Fruit fly (Drosophila melanogaster) whole organism, embryonic: ENCODE data around the gene ETHR.

ENCODE experiments used
- Awh ChIP-seq: fragments of 200-800 bp; sonication (Bioruptor generic); IDR thresholded peaks from 2 replicates; pipeline ENCODE4, ENCODE4 v1.3.6; 2022; ENCODE audit warnings: missing biosample characterization, missing genetic modification characterization
- CG10209 ChIP-seq: fragments of 200-800 bp; sonication (Bioruptor generic); optimal IDR thresholded peaks from 3 replicates; lab custom pipeline; 2017; ENCODE audit warnings: missing biosample characterization, mild to moderate bottlenecking, missing genetic modification characterization, missing genetic modification reagents
- CG10654 ChIP-seq: fragments of 200-800 bp; sonication (Bioruptor generic); optimal IDR thresholded peaks from 2 replicates; lab custom pipeline; 2016; ENCODE audit warnings: missing biosample characterization, missing genetic modification characterization
- CG10959 ChIP-seq: fragments of 200-800 bp; sonication (Bioruptor generic); IDR thresholded peaks from 2 replicates; pipeline ENCODE4 v1.3.6; 2022; ENCODE audit warnings: missing biosample characterization, missing genetic modification characterization
- CG11504 ChIP-seq: fragments of 200-800 bp; sonication (Bioruptor generic); optimal IDR thresholded peaks from 3 replicates; lab custom pipeline; 2019; ENCODE audit warnings: missing biosample characterization, mild to moderate bottlenecking, missing genetic modification characterization, moderate library complexity
- CG11560 ChIP-seq: fragments of 200-800 bp; sonication (Bioruptor generic); IDR thresholded peaks from 3 replicates; pipeline ENCODE4 v1.3.6; 2022; ENCODE audit warnings: missing biosample characterization, missing genetic modification characterization
- CG14965 ChIP-seq: fragments of 200-800 bp; sonication (Bioruptor generic); optimal IDR thresholded peaks from 2 replicates; lab custom pipeline; 2016; ENCODE audit warnings: missing biosample characterization, missing genetic modification characterization, borderline replicate concordance
- CG15269 ChIP-seq: fragments of 200-800 bp; sonication (Bioruptor generic); optimal IDR thresholded peaks from 2 replicates; lab custom pipeline; 2018; ENCODE audit warnings: missing biosample characterization, mild to moderate bottlenecking, missing genetic modification characterization, moderate library complexity
- CG1602 ChIP-seq: fragments of 200-800 bp; sonication (Bioruptor generic); optimal IDR thresholded peaks from 3 replicates; lab custom pipeline; 2016; ENCODE audit warnings: missing biosample characterization, missing genetic modification characterization
- CG1603 ChIP-seq: fragments of 200-800 bp; sonication (Bioruptor generic); optimal IDR thresholded peaks from 2 replicates; lab custom pipeline; 2019; ENCODE audit warnings: missing biosample characterization, mild to moderate bottlenecking, missing genetic modification characterization, moderate library complexity
- CG17385 ChIP-seq: fragments of 200-800 bp; sonication (Bioruptor generic); optimal IDR thresholded peaks from 3 replicates; lab custom pipeline; 2018; ENCODE audit warnings: missing biosample characterization, mild to moderate bottlenecking, missing genetic modification characterization
- CG18011 ChIP-seq: fragments of 200-800 bp; sonication (Bioruptor generic); optimal IDR thresholded peaks from 2 replicates; lab custom pipeline; 2017; ENCODE audit warnings: missing biosample characterization, missing genetic modification characterization, mild to moderate bottlenecking, moderate library complexity, missing genotype
- CG2116 ChIP-seq: fragments of 200-800 bp; sonication (Bioruptor generic); optimal IDR thresholded peaks from 3 replicates; lab custom pipeline; 2018; ENCODE audit warnings: missing biosample characterization, mild to moderate bottlenecking, missing genetic modification characterization
- CG2202 ChIP-seq: fragments of 200-800 bp; sonication (Bioruptor generic); optimal IDR thresholded peaks from 2 replicates; lab custom pipeline; 2018; ENCODE audit warnings: missing biosample characterization, mild to moderate bottlenecking, missing genetic modification characterization
- CG31224 ChIP-seq: fragments of 200-800 bp; sonication (Bioruptor generic); IDR thresholded peaks from 2 replicates; pipeline ENCODE4 v1.3.6; 2022; ENCODE audit warnings: missing biosample characterization, missing genetic modification characterization
- CG32767 ChIP-seq: fragments of 200-800 bp; sonication (Bioruptor generic); IDR thresholded peaks from 2 replicates; pipeline ENCODE4 v1.3.6; 2022; ENCODE audit warnings: missing biosample characterization, missing genetic modification characterization
- CG7357 ChIP-seq: fragments of 200-800 bp; sonication (Bioruptor generic); IDR thresholded peaks from 3 replicates; pipeline ENCODE4 v1.3.6; 2022; ENCODE audit warnings: missing biosample characterization, missing genetic modification characterization
- CG7786 ChIP-seq: fragments of 200-800 bp; sonication (Bioruptor generic); optimal IDR thresholded peaks from 2 replicates; lab custom pipeline; 2016; ENCODE audit warnings: missing biosample characterization, missing genetic modification characterization
- CG7928 ChIP-seq: fragments of 200-800 bp; sonication (Bioruptor generic); optimal IDR thresholded peaks from 2 replicates; lab custom pipeline; 2017; ENCODE audit warnings: missing biosample characterization, mild to moderate bottlenecking, missing genetic modification characterization
- CG7963 ChIP-seq: fragments of 200-800 bp; sonication (Bioruptor generic); IDR thresholded peaks from 3 replicates; pipeline ENCODE4 v1.3.6; 2022; ENCODE audit warnings: missing biosample characterization, missing genetic modification characterization; ENCODE audit not compliant: partially characterized antibody
- CrebB ChIP-seq: fragments of 200-800 bp; sonication (Bioruptor generic); optimal IDR thresholded peaks from 3 replicates; lab custom pipeline; 2018; ENCODE audit warnings: missing biosample characterization, mild to moderate bottlenecking, missing genetic modification characterization
- Dad ChIP-seq: fragments of 200-800 bp; sonication (Bioruptor generic); optimal IDR thresholded peaks from 3 replicates; lab custom pipeline; 2016; ENCODE audit warnings: missing biosample characterization, missing genetic modification characterization
- Doc3 ChIP-seq: fragments of 200-800 bp; sonication (Bioruptor generic); IDR thresholded peaks from 3 replicates; pipeline ENCODE4 v1.3.6; 2022; ENCODE audit warnings: missing biosample characterization, missing genetic modification characterization; ENCODE audit not compliant: partially characterized antibody
- E2f2 ChIP-seq: fragments of 200-800 bp; sonication (Bioruptor generic); IDR thresholded peaks from 2 replicates; pipeline ENCODE4 v1.3.6; 2022; ENCODE audit warnings: missing biosample characterization, missing genetic modification characterization
- Fer1 ChIP-seq: fragments of 200-800 bp; sonication (Bioruptor generic); optimal IDR thresholded peaks from 2 replicates; lab custom pipeline; 2017; ENCODE audit warnings: missing biosample characterization, mild to moderate bottlenecking, missing genetic modification characterization
- HHEX ChIP-seq: fragments of 200-800 bp; sonication (Bioruptor generic); optimal IDR thresholded peaks from 3 replicates; lab custom pipeline; 2017; ENCODE audit warnings: missing biosample characterization, mild to moderate bottlenecking, missing genetic modification characterization, missing genetic modification reagents
- HLH54F ChIP-seq: fragments of 200-800 bp; sonication (Bioruptor generic); optimal IDR thresholded peaks from 3 replicates; lab custom pipeline; 2016; ENCODE audit warnings: missing biosample characterization, missing genetic modification characterization
- Hr51 ChIP-seq, 2 experiments: fragments of 200-800 bp; sonication (Bioruptor generic); optimal IDR thresholded peaks; 2 replicates in 1 of 2; 3 replicates in 1 of 2; lab custom pipeline; 2016 to 2018; ENCODE audit warnings: missing biosample characterization in 2 of 2, missing genetic modification characterization in 2 of 2, mild to moderate bottlenecking in 1 of 2, moderate library complexity in 1 of 2
- MESR4 ChIP-seq: fragments of 200-800 bp; sonication (Bioruptor generic); optimal IDR thresholded peaks from 2 replicates; lab custom pipeline; 2018; ENCODE audit warnings: missing biosample characterization, mild to moderate bottlenecking, missing genetic modification characterization, moderate library complexity
- Mad ChIP-seq: fragments of 200-800 bp; sonication (Bioruptor generic); optimal IDR thresholded peaks from 2 replicates; lab custom pipeline; 2016; ENCODE audit warnings: missing biosample characterization, missing genetic modification characterization
- NFAT ChIP-seq: fragments of 200-800 bp; sonication (Bioruptor generic); IDR thresholded peaks from 2 replicates; pipeline ENCODE4 v1.3.6; 2022; ENCODE audit warnings: missing biosample characterization, missing genetic modification characterization
- Nf-YB ChIP-seq: fragments of 200-800 bp; sonication (Bioruptor generic); optimal IDR thresholded peaks from 3 replicates; lab custom pipeline; 2019; ENCODE audit warnings: missing biosample characterization, mild to moderate bottlenecking, missing genetic modification characterization, moderate library complexity
- Ptx1 ChIP-seq: fragments of 200-800 bp; sonication (Bioruptor generic); IDR thresholded peaks from 2 replicates; pipeline ENCODE4 v1.3.6; 2022; ENCODE audit warnings: missing biosample characterization, missing genetic modification characterization
- br ChIP-seq: fragments of >200 bp; optimal IDR thresholded peaks from 2 replicates; lab custom pipeline; 2017
- chinmo ChIP-seq: fragments of 200-800 bp; sonication (Bioruptor generic); IDR thresholded peaks from 4 replicates; pipeline ENCODE4 v1.3.6; 2022; ENCODE audit warnings: missing biosample characterization, missing genetic modification characterization; ENCODE audit not compliant: partially characterized antibody
- emc ChIP-seq: fragments of 200-800 bp; sonication (Bioruptor generic); optimal IDR thresholded peaks from 2 replicates; lab custom pipeline; 2016; ENCODE audit warnings: missing biosample characterization, missing genetic modification characterization
- ewg ChIP-seq: fragments of 200-800 bp; sonication (Bioruptor generic); optimal IDR thresholded peaks from 3 replicates; lab custom pipeline; 2017; ENCODE audit warnings: mild to moderate bottlenecking, missing biosample characterization, missing genetic modification reagents, missing genetic modification characterization
- exex ChIP-seq: fragments of 200-800 bp; sonication (Bioruptor generic); optimal IDR thresholded peaks from 4 replicates; lab custom pipeline; 2018; ENCODE audit warnings: missing biosample characterization, mild to moderate bottlenecking, missing genetic modification characterization, moderate library complexity
- eyg ChIP-seq: fragments of 200-800 bp; sonication (Bioruptor generic); optimal IDR thresholded peaks from 3 replicates; lab custom pipeline; 2016; ENCODE audit warnings: missing biosample characterization, missing genetic modification characterization
- gsb ChIP-seq: fragments of 200-800 bp; sonication (Bioruptor generic); IDR thresholded peaks from 2 replicates; pipeline ENCODE4 v1.3.6; 2022; ENCODE audit warnings: missing biosample characterization, missing genetic modification characterization
- hbn ChIP-seq: fragments of 200-800 bp; sonication (Bioruptor generic); IDR thresholded peaks from 2 replicates; pipeline ENCODE4 v1.3.6; 2022; ENCODE audit warnings: missing biosample characterization, missing genetic modification characterization; ENCODE audit not compliant: partially characterized antibody
- nom ChIP-seq: fragments of 200-800 bp; sonication (Bioruptor generic); optimal IDR thresholded peaks from 2 replicates; lab custom pipeline; 2017; ENCODE audit warnings: missing biosample characterization, missing genetic modification characterization, mild to moderate bottlenecking, moderate library complexity, missing genetic modification reagents
- pan ChIP-seq, 4 experiments: fragments of >200 bp in 3 of 4; fragments of 200-800 bp in 1 of 4; sonication (Bioruptor generic) in 1 of 4; optimal IDR thresholded peaks in 3 of 4; IDR thresholded peaks in 1 of 4; 2 replicates each; pipeline versions ENCODE4 v1.3.6 to Lab custom; 2017 to 2022; ENCODE audit warnings: missing biosample characterization in 2 of 4, missing genetic modification characterization in 2 of 4, mixed read lengths in 1 of 4
- pnt ChIP-seq: fragments of 200-800 bp; sonication (Bioruptor generic); optimal IDR thresholded peaks from 3 replicates; lab custom pipeline; 2016; ENCODE audit warnings: missing biosample characterization, missing genetic modification characterization
- salm ChIP-seq: fragments of 200-800 bp; sonication (Bioruptor generic); optimal IDR thresholded peaks from 2 replicates; lab custom pipeline; 2018; ENCODE audit warnings: missing biosample characterization, mild to moderate bottlenecking, missing genetic modification characterization
- seq ChIP-seq: fragments of 200-800 bp; sonication (Bioruptor generic); IDR thresholded peaks from 2 replicates; pipeline ENCODE4 v1.3.6; 2022; ENCODE audit warnings: missing biosample characterization, missing genetic modification characterization
- sug ChIP-seq: fragments of 200-800 bp; optimal IDR thresholded peaks from 2 replicates; lab custom pipeline; 2019; ENCODE audit warnings: missing biosample characterization, mild to moderate bottlenecking, missing genetic modification characterization, moderate library complexity
- usp ChIP-seq: fragments of >200 bp; optimal IDR thresholded peaks from 2 replicates; lab custom pipeline; 2017; ENCODE audit warnings: missing biosample characterization, missing genetic modification characterization

Gene ETHR

dm6 chr3R:21204500-21205167 lies 42.2 kb upstream of the ETHR start (continued):
- peak; percentile 58 to 90 for TF ChIP-seq Hr51 (GFP tag; optimal IDR thresholded peaks at IDR 0.05; lab: Kevin White, UChicago)
- TF ChIP-seq CG7786 (GFP tag; lab: Kevin White, UChicago): peak; percentile 55
- no peak for TF ChIP-seq br (lab: Kevin White, UChicago)
- no peak for TF ChIP-seq CG7963 (GFP tag; lab: Robert Waterston, UW)
- TF ChIP-seq hbn (GFP tag; lab: Robert Waterston, UW): no peak
- TF ChIP-seq CG7928: no peak
- peak; percentile 25 for TF ChIP-seq emc (GFP tag; lab: Kevin White, UChicago)
- no peak for TF ChIP-seq NFAT
- peak; percentile 81 for TF ChIP-seq CG15269 (tag; lab: Kevin White, UChicago)
- TF ChIP-seq exex (tag; lab: Kevin White, UChicago): no peak
- TF ChIP-seq pnt (GFP tag; lab: Kevin White, UChicago): peak; percentile 89
- TF ChIP-seq salm: peak; percentile 84
- no peak for TF ChIP-seq Doc3 (GFP tag; lab: Robert Waterston, UW)
- peak; percentile 67 for TF ChIP-seq CG10654 (GFP tag; lab: Kevin White, UChicago)
- peak; percentile 68 for TF ChIP-seq Awh (GFP tag; lab: Robert Waterston, UW)
- peak; percentile 48 for TF ChIP-seq CG18011 (GFP tag; lab: Kevin White, UChicago)
- TF ChIP-seq CG10959 (GFP tag; lab: Robert Waterston, UW): peak; percentile 47; the same call in 1 of the 2 replicates
- peak; percentile 67 for TF ChIP-seq Dad (GFP tag; lab: Kevin White, UChicago)
- no peak for TF ChIP-seq pan (optimal IDR thresholded peaks at IDR 0.05; lab: Kevin White, UChicago)
- TF ChIP-seq pan (GFP tag; optimal IDR thresholded peaks at IDR 0.05 in 1 of 2, IDR thresholded peaks at IDR 0.05 in 1 of 2): peak in 1 of 2 experiments; percentile 86
- peak; percentile 56 for TF ChIP-seq sug (tag; lab: Kevin White, UChicago)
- no peak for TF ChIP-seq CG11560 (tag; lab: Robert Waterston, UW)
- peak; percentile 69 for TF ChIP-seq Nf-YB (GFP tag; lab: Kevin White, UChicago)
- peak; percentile 82 for TF ChIP-seq CG1602 (GFP tag; lab: Kevin White, UChicago)
- peak; percentile 58 for TF ChIP-seq Mad (GFP tag; lab: Kevin White, UChicago)
- peak; percentile 61 for TF ChIP-seq CG2202 (tag; lab: Kevin White, UChicago)
- TF ChIP-seq E2f2 (GFP tag; lab: Robert Waterston, UW): no peak
- peak; percentile 9 for TF ChIP-seq nom (GFP tag; lab: Kevin White, UChicago)
- TF ChIP-seq CG10209 (GFP tag; lab: Kevin White, UChicago): peak; percentile 88
- TF ChIP-seq CG14965 (GFP tag; lab: Kevin White, UChicago): no peak
- peak; percentile 51 for TF ChIP-seq CG2116 (GFP tag; lab: Kevin White, UChicago)
- peak; percentile 59; the same call in 1 of the 2 replicates for TF ChIP-seq seq (GFP tag; lab: Robert Waterston, UW)
- TF ChIP-seq Fer1 (GFP tag; lab: Kevin White, UChicago): peak; percentile 75
- TF ChIP-seq CG32767: peak; percentile 80
- peak; percentile 68 for TF ChIP-seq CG7357 (GFP tag; lab: Robert Waterston, UW)
- TF ChIP-seq CG31224 (GFP tag; lab: Robert Waterston, UW): peak; percentile 30; the same call in 1 of the 2 replicates
- TF ChIP-seq CG1603 (tag; lab: Kevin White, UChicago): peak; percentile 95
- TF ChIP-seq CG17385 (GFP tag; lab: Kevin White, UChicago): peak; percentile 10
- no peak for TF ChIP-seq usp (GFP tag; lab: Kevin White, UChicago)
- peak; percentile 83 for TF ChIP-seq HHEX (GFP tag; lab: Kevin White, UChicago)
- TF ChIP-seq Ptx1 (GFP tag; lab: Robert Waterston, UW): peak; percentile 89
- peak; percentile 92 for TF ChIP-seq CG11504 (tag; lab: Kevin White, UChicago)
- peak; percentile 48 for TF ChIP-seq HLH54F (GFP tag; lab: Kevin White, UChicago)
- TF ChIP-seq CrebB (tag; lab: Kevin White, UChicago): peak; percentile 65
- no peak for TF ChIP-seq gsb (GFP tag; lab: Robert Waterston, UW)
- TF ChIP-seq ewg (GFP tag; lab: Kevin White, UChicago): peak; percentile 85
- peak; percentile 4 for TF ChIP-seq MESR4 (GFP tag; lab: Kevin White, UChicago)
- peak; percentile 55 for TF ChIP-seq eyg (GFP tag; lab: Kevin White, UChicago)
- TF ChIP-seq chinmo (GFP tag; lab: Robert Waterston, UW): peak; percentile 93; the same call in 2 of the 4 replicates
